Fruit fly (Drosophila melanogaster) whole organism, pupa: ENCODE data around the gene CG1265.

ENCODE experiments used
- CG10348 ChIP-seq: fragments of 200-800 bp; sonication (Bioruptor generic); IDR thresholded peaks from 2 replicates; pipeline ENCODE4 v1.3.6; 2022; ENCODE audit warnings: missing biosample characterization, missing genetic modification characterization
- CG12605 ChIP-seq: fragments of 200-800 bp; sonication (Bioruptor generic); IDR thresholded peaks from 2 replicates; pipeline ENCODE4 v1.3.6; 2022; ENCODE audit warnings: missing biosample characterization, missing genetic modification characterization
- CG13204 ChIP-seq: fragments of 200-800 bp; sonication (Bioruptor generic); optimal IDR thresholded peaks from 2 replicates; lab custom pipeline; 2018; ENCODE audit warnings: missing biosample characterization, mild to moderate bottlenecking, missing genetic modification characterization, moderate library complexity
- CG14655 ChIP-seq: fragments of 200-800 bp; sonication (Bioruptor generic); optimal IDR thresholded peaks from 3 replicates; lab custom pipeline; 2017; ENCODE audit warnings: mild to moderate bottlenecking, missing biosample characterization, missing genetic modification reagents, missing genetic modification characterization
- CG15710 ChIP-seq: fragments of 200-800 bp; sonication (Bioruptor generic); optimal IDR thresholded peaks from 2 replicates; lab custom pipeline; 2018; ENCODE audit warnings: missing biosample characterization, mild to moderate bottlenecking, missing genetic modification characterization, moderate library complexity
- CG17806 ChIP-seq: fragments of 200-800 bp; sonication (Bioruptor generic); optimal IDR thresholded peaks from 2 replicates; lab custom pipeline; 2018; ENCODE audit warnings: missing biosample characterization, mild to moderate bottlenecking, missing genetic modification characterization, moderate library complexity
- CG32121 ChIP-seq: fragments of 200-800 bp; sonication (Bioruptor generic); IDR thresholded peaks from 2 replicates; pipeline ENCODE4 v1.3.6; 2022; ENCODE audit warnings: missing biosample characterization, missing genetic modification characterization
- CG34367 ChIP-seq: fragments of 200-800 bp; sonication (Bioruptor generic); optimal IDR thresholded peaks from 2 replicates; lab custom pipeline; 2018; ENCODE audit warnings: missing biosample characterization, mild to moderate bottlenecking, missing genetic modification characterization
- CG4496 ChIP-seq: fragments of 200-800 bp; sonication (Bioruptor generic); IDR thresholded peaks from 3 replicates; pipeline ENCODE4 v1.3.6; 2022; ENCODE audit warnings: missing biosample characterization, missing genetic modification characterization
- CG8159 ChIP-seq: fragments of 200-800 bp; sonication (Bioruptor generic); optimal IDR thresholded peaks from 3 replicates; lab custom pipeline; 2018; ENCODE audit warnings: missing biosample characterization, mild to moderate bottlenecking, missing genetic modification characterization, moderate library complexity
- CG8301 ChIP-seq: fragments of 200-800 bp; sonication (Bioruptor generic); optimal IDR thresholded peaks from 2 replicates; lab custom pipeline; 2018; ENCODE audit warnings: missing biosample characterization, mild to moderate bottlenecking, missing genetic modification characterization
- CG9948 ChIP-seq: fragments of 200-800 bp; sonication (Bioruptor generic); optimal IDR thresholded peaks from 2 replicates; lab custom pipeline; 2018; ENCODE audit warnings: missing biosample characterization, mild to moderate bottlenecking, missing genetic modification characterization, moderate library complexity
- D1 ChIP-seq: fragments of 200-800 bp; sonication (Bioruptor generic); optimal IDR thresholded peaks from 2 replicates; lab custom pipeline; 2018; ENCODE audit warnings: missing biosample characterization, mild to moderate bottlenecking, missing genetic modification characterization, moderate library complexity
- EcR ChIP-seq: fragments of 200-800 bp; sonication (Bioruptor generic); optimal IDR thresholded peaks from 3 replicates; lab custom pipeline; 2019; ENCODE audit warnings: missing biosample characterization, missing genetic modification characterization, mild to moderate bottlenecking, moderate library complexity, missing genetic modification reagents
- Ets98B ChIP-seq: fragments of 200-800 bp; sonication (Bioruptor generic); IDR thresholded peaks from 2 replicates; pipeline ENCODE4 v1.3.6; 2022; ENCODE audit warnings: missing biosample characterization, missing genetic modification characterization
- Pif1A ChIP-seq: fragments of 200-800 bp; sonication (Bioruptor generic); optimal IDR thresholded peaks from 3 replicates; lab custom pipeline; 2016; ENCODE audit warnings: missing biosample characterization, missing genetic modification characterization
- Pif1B ChIP-seq: fragments of 200-800 bp; sonication (Bioruptor generic); optimal IDR thresholded peaks from 3 replicates; lab custom pipeline; 2016; ENCODE audit warnings: missing biosample characterization, missing genetic modification characterization
- Snoo ChIP-seq: fragments of 200-800 bp; sonication (Bioruptor generic); optimal IDR thresholded peaks from 3 replicates; lab custom pipeline; 2017; ENCODE audit warnings: missing biosample characterization, mild to moderate bottlenecking, missing genetic modification characterization, inconsistent platforms
- fd96Ca ChIP-seq: fragments of 200-800 bp; sonication (Bioruptor generic); IDR thresholded peaks from 3 replicates; pipeline ENCODE4 v1.3.6; 2022; ENCODE audit warnings: missing biosample characterization, missing genetic modification characterization
- gl ChIP-seq: fragments of 200-800 bp; sonication (Bioruptor generic); optimal IDR thresholded peaks from 2 replicates; lab custom pipeline; 2018; ENCODE audit warnings: missing biosample characterization, mild to moderate bottlenecking, missing genetic modification characterization
- rn ChIP-seq: fragments of 200-800 bp; sonication (Bioruptor generic); IDR thresholded peaks from 2 replicates; pipeline ENCODE4 v1.3.6; 2022; ENCODE audit warnings: missing biosample characterization, missing genetic modification characterization

Gene CG1265

DNA sequence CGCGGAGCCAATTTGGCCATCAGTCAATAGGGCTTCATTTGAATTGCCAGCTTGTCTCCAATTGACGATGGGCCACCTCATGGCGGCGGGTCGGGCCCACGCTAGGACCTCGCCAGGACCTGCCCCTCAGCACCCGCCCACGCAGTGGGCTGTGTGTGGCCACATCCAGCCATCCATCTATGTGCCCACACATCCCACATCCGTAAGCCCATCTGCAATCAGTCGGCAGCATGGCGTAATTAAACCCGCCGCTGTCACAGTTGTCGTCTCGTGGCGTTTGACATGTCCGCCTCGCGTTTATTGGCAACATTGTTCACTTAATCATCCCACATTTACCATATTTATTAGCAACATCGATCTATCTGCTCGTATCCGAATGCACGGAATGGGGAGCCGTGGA lies 16.4 kb upstream of the CG1265 start:
- TF ChIP-seq CG34367 (tag; lab: Kevin White, UChicago) (no peak), CG9948 (no peak)

DNA sequence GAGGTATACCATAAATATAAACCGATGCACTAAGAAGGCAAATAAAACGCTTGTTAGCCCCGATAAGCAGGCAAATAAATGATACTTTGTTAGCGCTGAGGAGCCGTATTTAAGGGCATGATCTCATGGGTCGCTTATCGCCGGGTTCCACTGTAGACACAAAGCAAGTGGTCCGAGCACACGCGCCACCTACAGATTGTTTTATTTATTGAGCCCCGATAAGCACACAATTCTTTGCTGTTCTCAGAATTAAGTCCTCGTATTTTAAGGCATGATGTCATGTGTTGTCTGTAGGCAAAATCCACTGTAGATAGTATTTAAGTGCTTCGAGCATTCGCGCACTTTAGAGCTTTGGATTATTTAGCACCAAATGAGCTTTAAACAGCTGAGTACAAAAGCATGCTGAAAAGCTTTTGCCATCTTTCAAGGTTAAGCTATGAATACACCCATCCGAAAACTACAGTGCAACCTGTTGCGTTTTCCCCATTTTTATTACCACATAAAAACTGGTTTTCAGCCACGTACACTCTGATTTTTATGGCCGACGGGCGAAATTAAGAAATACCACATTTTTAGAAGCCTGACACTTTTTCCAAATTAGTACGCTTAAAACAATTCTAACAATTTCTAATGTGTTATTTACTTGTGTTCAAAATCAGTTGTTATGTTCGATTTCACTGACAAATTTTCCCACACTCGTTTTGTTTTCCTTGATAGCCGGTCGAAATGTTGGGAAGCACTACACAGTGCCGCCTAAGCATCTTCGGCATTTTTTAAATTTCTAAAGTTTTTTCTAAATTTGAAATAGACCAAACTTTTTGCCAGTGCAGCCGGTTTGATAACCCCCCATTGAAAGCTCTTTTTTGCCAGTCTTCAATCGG lies 14.9 kb upstream of the CG1265 start, which contains the start of gene Sqor:
Gene Sqor (plus strand): TSS at position 732 of the 881 bp plus-strand sequence.
- TF ChIP-seq CG10348 (GFP tag; lab: Robert Waterston, UW) (peak; percentile 82), CG13204 (GFP tag; lab: Kevin White, UChicago) (no peak), Pif1A (no peak), CG14655 (peak; percentile 98), EcR (GFP tag; lab: Kevin White, UChicago) (peak; percentile 97), CG4496 (GFP tag; lab: Robert Waterston, UW) (peak; percentile 96), gl (tag; lab: Kevin White, UChicago) (peak; percentile 82), CG32121 (GFP tag; lab: Robert Waterston, UW) (peak; percentile 93), CG17806 (tag; lab: Kevin White, UChicago) (peak; percentile 92), CG12605 (GFP tag; lab: Robert Waterston, UW) (peak; percentile 90), Ets98B (GFP tag; lab: Robert Waterston, UW) (peak; percentile 93), fd96Ca (GFP tag; lab: Robert Waterston, UW) (peak; percentile 97), CG9948 (peak; percentile 94), CG8301 (tag; lab: Kevin White, UChicago) (peak; percentile 98), Snoo (tag; lab: Kevin White, UChicago) (peak; percentile 93), CG34367 (tag; lab: Kevin White, UChicago) (peak; percentile 91), Pif1B (GFP tag; lab: Kevin White, UChicago) (no peak), CG8159 (peak; percentile 95), rn (GFP tag; lab: Robert Waterston, UW) (peak; percentile 85), CG15710 (tag; lab: Kevin White, UChicago) (peak; percentile 92), D1 (tag; lab: Kevin White, UChicago) (peak; percentile 85)

DNA sequence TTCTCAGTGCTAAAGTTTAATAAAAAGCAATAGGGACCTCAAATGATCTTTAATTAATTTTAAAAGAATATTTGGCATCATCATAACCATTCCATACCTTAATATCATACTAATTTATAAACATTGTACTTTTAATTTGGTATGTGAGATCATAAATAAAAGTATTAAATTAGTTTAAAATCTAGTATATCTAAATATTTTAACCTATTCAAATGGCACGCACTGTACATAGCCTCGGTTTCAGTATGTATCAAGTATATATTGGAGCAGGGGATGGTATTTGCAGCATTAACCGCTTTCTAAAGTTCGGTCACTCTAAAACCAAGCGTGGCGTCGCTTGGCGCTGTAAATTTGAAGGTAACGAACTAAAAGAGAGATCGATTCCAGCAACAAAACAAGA lies 12.1 kb upstream of the CG1265 start, which contains the start of gene pav:
Gene pav (plus strand): TSS at position 307 of the 400 bp plus-strand sequence.
- TF ChIP-seq gl (tag; lab: Kevin White, UChicago): no peak
- TF ChIP-seq CG17806 (tag; lab: Kevin White, UChicago): peak; percentile 18
- no peak for TF ChIP-seq CG10348 (GFP tag; lab: Robert Waterston, UW)
- TF ChIP-seq CG15710 (tag; lab: Kevin White, UChicago): peak; percentile 41
- no peak for TF ChIP-seq CG14655
- no peak for TF ChIP-seq EcR (GFP tag; lab: Kevin White, UChicago)
- TF ChIP-seq CG4496 (GFP tag; lab: Robert Waterston, UW): peak; percentile 55; the same call in 1 of the 3 replicates
- no peak for TF ChIP-seq fd96Ca (GFP tag; lab: Robert Waterston, UW)
- no peak for TF ChIP-seq CG13204 (GFP tag; lab: Kevin White, UChicago)
- no peak for TF ChIP-seq Pif1B (GFP tag; lab: Kevin White, UChicago)
- TF ChIP-seq CG32121 (GFP tag; lab: Robert Waterston, UW): peak; percentile 55; the same call in 1 of the 2 replicates
- TF ChIP-seq CG9948: no peak
- TF ChIP-seq Ets98B (GFP tag; lab: Robert Waterston, UW): peak; percentile 37; the same call in 1 of the 2 replicates
- TF ChIP-seq CG8159: no peak
- peak; percentile 41 for TF ChIP-seq CG12605 (GFP tag; lab: Robert Waterston, UW)

dm6 chr3L:4252121-4252861 lies 2.3 kb upstream of the CG1265 start:
- TF ChIP-seq gl (tag; lab: Kevin White, UChicago) (peak; percentile 70), CG13204 (GFP tag; lab: Kevin White, UChicago) (no peak), Snoo (tag; lab: Kevin White, UChicago) (no peak), CG9948 (no peak), CG14655 (no peak), D1 (tag; lab: Kevin White, UChicago) (no peak), CG15710 (tag; lab: Kevin White, UChicago) (no peak), EcR (GFP tag; lab: Kevin White, UChicago) (peak; percentile 69), CG4496 (GFP tag; lab: Robert Waterston, UW) (0 out of 3 replicates have a peak, but pooled peaks have one; percentile 28)
- TF ChIP-seq, all 21 proteins: peak for 3

- TF ChIP-seq CG4496 (GFP tag; lab: Robert Waterston, UW): peak; percentile 40; the same call in 1 of the 3 replicates
- TF ChIP-seq CG8301 (tag; lab: Kevin White, UChicago): no peak
- no peak for TF ChIP-seq CG32121 (GFP tag; lab: Robert Waterston, UW)
- TF ChIP-seq Ets98B (GFP tag; lab: Robert Waterston, UW): no peak
- peak; percentile 30 for TF ChIP-seq CG17806 (tag; lab: Kevin White, UChicago)
- TF ChIP-seq Pif1A: no peak
- no peak for TF ChIP-seq gl (tag; lab: Kevin White, UChicago)
- TF ChIP-seq Snoo (tag; lab: Kevin White, UChicago): no peak
- TF ChIP-seq CG9948: peak; percentile 27
- peak; percentile 29; the same call in 1 of the 3 replicates for TF ChIP-seq fd96Ca (GFP tag; lab: Robert Waterston, UW)
- TF ChIP-seq CG15710 (tag; lab: Kevin White, UChicago): no peak
- peak; percentile 8 for TF ChIP-seq CG34367 (tag; lab: Kevin White, UChicago)
- peak; percentile 70 for TF ChIP-seq EcR (GFP tag; lab: Kevin White, UChicago)
- TF ChIP-seq, all 21 proteins: peak for 6
Observed at dm6 chr3L:4252862-4253610, 1.5 kb upstream of the CG1265 start.
